Worm (Caenorhabditis elegans): ENCODE results near the gene ceh-48.

DNA sequence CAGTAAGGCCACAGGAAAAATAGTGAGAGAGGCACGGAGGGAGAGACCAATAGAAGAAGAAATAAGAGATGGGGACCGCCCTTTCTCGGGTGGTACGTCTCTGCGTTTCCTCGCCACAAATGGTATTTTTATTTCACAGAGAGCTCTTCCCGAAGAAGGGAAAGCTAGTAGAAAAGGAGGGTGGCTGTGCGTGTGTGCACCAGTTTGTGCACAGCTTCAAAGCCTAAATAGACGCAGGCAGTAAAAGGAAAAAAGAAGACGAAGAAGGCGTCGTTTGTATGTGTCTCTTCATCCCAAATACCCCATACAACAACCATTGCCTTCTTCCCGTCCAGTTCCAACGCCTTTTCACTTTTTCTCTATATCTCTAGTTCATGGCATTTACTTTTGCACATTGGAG lies 2.2 kb upstream of the ceh-48 start:
- TF ChIP-seq sem-4 (tag; optimal IDR thresholded peaks at IDR 0.05) (peak; percentile 19), snpc-4 (tag; optimal IDR thresholded peaks at IDR 0.05) (peak; percentile 5)
